Worm (Caenorhabditis elegans) whole organism, young adult: ENCODE measurements around the gene mif-2.
A peak's percentile ranks its signal among the peaks of the same experiment; 100 is the strongest.

Experiments used
- B0035.1 ChIP-seq: sonication (generic microtip); optimal IDR thresholded peaks from 2 replicates; lab custom pipeline; 2016; ENCODE audit warnings: missing genetic modification characterization, mild to moderate bottlenecking, missing compliant biosample characterization, missing genotype, missing genetic modification reagents
- B0261.1 ChIP-seq: sonication (generic microtip); optimal IDR thresholded peaks from 2 replicates; lab custom pipeline; 2016; ENCODE audit warnings: mild to moderate bottlenecking, missing genetic modification characterization, moderate library complexity, missing compliant biosample characterization
- C06A6.2 ChIP-seq: fragments of 200-800 bp; sonication (Bioruptor generic); conservative IDR thresholded peaks from 2 replicates; pipeline ENCODE4 v1.3.6; 2022; ENCODE audit warnings: missing genetic modification characterization, missing compliant biosample characterization
- F33H1.4 ChIP-seq: fragments of 200-800 bp; sonication (Bioruptor generic); IDR thresholded peaks from 2 replicates; pipeline ENCODE4 v1.3.6; 2022; ENCODE audit warnings: missing genetic modification reagents, missing genetic modification characterization, missing compliant biosample characterization
- F37B4.10 ChIP-seq: fragments of 200-800 bp; sonication (Bioruptor generic); IDR thresholded peaks from 2 replicates; pipeline ENCODE4 v1.3.6; 2022; ENCODE audit warnings: missing genetic modification characterization, missing compliant biosample characterization
- F39B2.1 ChIP-seq: fragments of 200-800 bp; sonication (Bioruptor generic); IDR thresholded peaks from 2 replicates; pipeline ENCODE4 v1.3.6; 2022; ENCODE audit warnings: missing genetic modification reagents, missing genetic modification characterization, missing compliant biosample characterization
- F49E8.2 ChIP-seq: sonication (generic microtip); optimal IDR thresholded peaks from 3 replicates; lab custom pipeline; 2017; ENCODE audit warnings: missing genetic modification characterization, mild to moderate bottlenecking, missing compliant biosample characterization, antibody characterized with exemption, moderate library complexity; ENCODE audit not compliant: insufficient read depth
- F55B11.4 ChIP-seq: sonication (generic microtip); optimal IDR thresholded peaks from 2 replicates; lab custom pipeline; 2016; ENCODE audit warnings: missing compliant biosample characterization, missing genetic modification characterization, borderline replicate concordance; ENCODE audit not compliant: insufficient read depth
- K12H6.12 ChIP-seq: fragments of 200-800 bp; sonication (Bioruptor generic); optimal IDR thresholded peaks from 2 replicates; lab custom pipeline; 2018; ENCODE audit warnings: mild to moderate bottlenecking, missing genetic modification characterization, missing compliant biosample characterization
- T07F8.4 ChIP-seq: sonication (generic microtip); optimal IDR thresholded peaks from 2 replicates; lab custom pipeline; 2016; ENCODE audit warnings: mild to moderate bottlenecking, missing genetic modification characterization, moderate library complexity, missing compliant biosample characterization
- Y95B8A.8 ChIP-seq: fragments of 200-800 bp; sonication (Bioruptor generic); IDR thresholded peaks from 2 replicates; pipeline ENCODE4 v1.3.6; 2022; ENCODE audit warnings: missing genetic modification reagents, missing genetic modification characterization, missing compliant biosample characterization
- ZK185.1 ChIP-seq: sonication (generic microtip); optimal IDR thresholded peaks from 2 replicates; lab custom pipeline; 2016; ENCODE audit warnings: mild to moderate bottlenecking, missing genetic modification characterization, missing compliant biosample characterization; ENCODE audit not compliant: poor library complexity, severe bottlenecking
- akir-1 ChIP-seq: fragments of 200-800 bp; sonication (Bioruptor generic); optimal IDR thresholded peaks from 2 replicates; lab custom pipeline; 2018; ENCODE audit warnings: mild to moderate bottlenecking, missing genetic modification characterization, moderate library complexity, missing compliant biosample characterization
- atf-7 ChIP-seq: sonication (generic microtip); optimal IDR thresholded peaks from 2 replicates; lab custom pipeline; 2017; ENCODE audit warnings: mild to moderate bottlenecking, missing genetic modification characterization, missing compliant biosample characterization
- athp-1 ChIP-seq: sonication (generic microtip); optimal IDR thresholded peaks from 2 replicates; lab custom pipeline; 2017; ENCODE audit warnings: mild to moderate bottlenecking, missing genetic modification characterization, missing compliant biosample characterization
- attf-3 ChIP-seq: fragments of 200-800 bp; sonication (Bioruptor generic); conservative IDR thresholded peaks from 2 replicates; pipeline ENCODE4 v1.3.6; 2022; ENCODE audit warnings: missing genetic modification reagents, missing genetic modification characterization, missing compliant biosample characterization
- attf-6 ChIP-seq: fragments of 200-800 bp; sonication (Bioruptor generic); IDR thresholded peaks from 2 replicates; pipeline ENCODE4 v1.3.6; 2022; ENCODE audit warnings: missing genetic modification reagents, missing genetic modification characterization, missing compliant biosample characterization
- ceh-100 ChIP-seq: fragments of 200-800 bp; sonication (Bioruptor generic); IDR thresholded peaks from 2 replicates; pipeline ENCODE4 v1.3.6; 2022; ENCODE audit warnings: missing genetic modification reagents, missing genetic modification characterization, missing compliant biosample characterization
- ceh-27 ChIP-seq: fragments of 200-800 bp; sonication (Bioruptor generic); optimal IDR thresholded peaks from 2 replicates; lab custom pipeline; 2018; ENCODE audit warnings: mild to moderate bottlenecking, missing genetic modification characterization, moderate library complexity, missing compliant biosample characterization
- ceh-79 ChIP-seq: sonication (generic microtip); optimal IDR thresholded peaks from 2 replicates; lab custom pipeline; 2017; ENCODE audit warnings: mild to moderate bottlenecking, missing genetic modification characterization, missing compliant biosample characterization
- egl-18 ChIP-seq: fragments of 200-800 bp; sonication (Bioruptor generic); IDR thresholded peaks from 2 replicates; pipeline ENCODE4 v1.3.6; 2022; ENCODE audit warnings: missing genetic modification reagents, missing genetic modification characterization, missing compliant biosample characterization
- egrh-3 ChIP-seq: fragments of 200-800 bp; sonication (Bioruptor generic); IDR thresholded peaks from 2 replicates; pipeline ENCODE4 v1.3.6; 2022; ENCODE audit warnings: missing genetic modification reagents, missing genetic modification characterization, missing compliant biosample characterization
- ekl-4 ChIP-seq: fragments of 200-800 bp; sonication (Bioruptor generic); IDR thresholded peaks from 2 replicates; pipeline ENCODE4 v1.3.6; 2022; ENCODE audit warnings: missing genetic modification reagents, missing genetic modification characterization, missing compliant biosample characterization
- fkh-3 ChIP-seq: sonication (generic microtip); optimal IDR thresholded peaks from 2 replicates; lab custom pipeline; 2016; ENCODE audit warnings: mild to moderate bottlenecking, missing genetic modification characterization, missing compliant biosample characterization
- hlh-12 ChIP-seq: sonication (generic microtip); optimal IDR thresholded peaks from 2 replicates; lab custom pipeline; 2016; ENCODE audit warnings: missing genetic modification characterization, missing compliant biosample characterization
- hlh-26 ChIP-seq: fragments of 200-800 bp; sonication (Bioruptor generic); conservative IDR thresholded peaks from 2 replicates; pipeline ENCODE4 v1.3.6; 2022; ENCODE audit warnings: missing genetic modification reagents, missing genetic modification characterization, missing compliant biosample characterization
- hrde-1 ChIP-seq: sonication (generic microtip); optimal IDR thresholded peaks from 2 replicates; lab custom pipeline; 2016; ENCODE audit warnings: missing genetic modification characterization, mild to moderate bottlenecking, missing compliant biosample characterization, moderate library complexity, missing genotype, missing genetic modification reagents, borderline replicate concordance
- hsf-1 ChIP-seq: fragments of 200-800 bp; sonication (Bioruptor generic); IDR thresholded peaks from 2 replicates; pipeline ENCODE4 v1.3.6; 2022; ENCODE audit warnings: missing genetic modification reagents, missing genetic modification characterization, missing compliant biosample characterization
- lin-26 ChIP-seq: fragments of 200-800 bp; sonication (Bioruptor generic); IDR thresholded peaks from 2 replicates; pipeline ENCODE4 v1.3.6; 2022; ENCODE audit warnings: missing genetic modification reagents, missing genetic modification characterization, missing compliant biosample characterization
- lir-1 ChIP-seq: fragments of 200-800 bp; sonication (Bioruptor generic); conservative IDR thresholded peaks from 2 replicates; pipeline ENCODE4 v1.3.6; 2022; ENCODE audit warnings: missing genetic modification reagents, missing genetic modification characterization, missing compliant biosample characterization
- lsl-1 ChIP-seq: fragments of 200-800 bp; sonication (Bioruptor generic); optimal IDR thresholded peaks from 2 replicates; lab custom pipeline; 2018; ENCODE audit warnings: mild to moderate bottlenecking, missing genetic modification characterization, moderate library complexity, missing compliant biosample characterization
- madf-6 ChIP-seq: fragments of 200-800 bp; sonication (Bioruptor generic); IDR thresholded peaks from 2 replicates; pipeline ENCODE4 v1.3.6; 2022; ENCODE audit warnings: missing genetic modification reagents, missing genetic modification characterization, missing compliant biosample characterization
- mcd-1 ChIP-seq: fragments of 200-800 bp; sonication (Bioruptor generic); IDR thresholded peaks from 2 replicates; pipeline ENCODE4 v1.3.6; 2022; ENCODE audit warnings: missing genetic modification reagents, missing genetic modification characterization, missing compliant biosample characterization
- mes-4 ChIP-seq: sonication (generic microtip); optimal IDR thresholded peaks from 2 replicates; lab custom pipeline; 2016; ENCODE audit warnings: missing genotype, missing genetic modification characterization, missing compliant biosample characterization
- mxl-1 ChIP-seq: sonication (generic microtip); optimal IDR thresholded peaks from 2 replicates; lab custom pipeline; 2016; ENCODE audit warnings: missing genetic modification characterization, missing compliant biosample characterization
- nhr-120 ChIP-seq: fragments of 200-800 bp; sonication (Bioruptor generic); IDR thresholded peaks from 2 replicates; pipeline ENCODE4 v1.3.6; 2022; ENCODE audit warnings: missing genetic modification characterization, missing compliant biosample characterization
- nhr-179 ChIP-seq: sonication (generic microtip); optimal IDR thresholded peaks from 2 replicates; lab custom pipeline; 2016; ENCODE audit warnings: mild to moderate bottlenecking, missing genetic modification characterization, missing compliant biosample characterization
- pha-4 ChIP-seq: fragments of 150-350 bp; sonication (generic microtip); optimal IDR thresholded peaks from 2 replicates; lab custom pipeline; 2014; ENCODE audit warnings: missing biosample characterization, missing genetic modification reagents, missing genetic modification characterization
- snpc-1.1 ChIP-seq: sonication (generic microtip); optimal IDR thresholded peaks from 2 replicates; lab custom pipeline; 2017; ENCODE audit warnings: missing genetic modification characterization, mild to moderate bottlenecking, missing compliant biosample characterization, antibody characterized with exemption, moderate library complexity, missing genotype, missing genetic modification reagents; ENCODE audit not compliant: insufficient read depth
- snpc-1.3 ChIP-seq: sonication (generic microtip); optimal IDR thresholded peaks from 2 replicates; lab custom pipeline; 2017; ENCODE audit warnings: missing genetic modification characterization, mild to moderate bottlenecking, missing compliant biosample characterization, antibody characterized with exemption, moderate library complexity, missing genotype, missing genetic modification reagents; ENCODE audit not compliant: insufficient read depth
- sptf-2 ChIP-seq: fragments of 200-800 bp; sonication (Bioruptor generic); optimal IDR thresholded peaks from 2 replicates; lab custom pipeline; 2018; ENCODE audit warnings: mild to moderate bottlenecking, missing genetic modification characterization, missing compliant biosample characterization
- tbp1 ChIP-seq: fragments of 200-800 bp; sonication (Bioruptor generic); optimal IDR thresholded peaks from 2 replicates; lab custom pipeline; 2018; ENCODE audit warnings: mild to moderate bottlenecking, missing genetic modification characterization, missing compliant biosample characterization
- ztf-22 ChIP-seq: fragments of 200-800 bp; sonication (Bioruptor generic); optimal IDR thresholded peaks from 2 replicates; lab custom pipeline; 2018; ENCODE audit warnings: mild to moderate bottlenecking, missing genetic modification characterization, moderate library complexity, missing compliant biosample characterization
- ztf-26 ChIP-seq: sonication (generic microtip); optimal IDR thresholded peaks from 2 replicates; lab custom pipeline; 2017; ENCODE audit warnings: missing genetic modification characterization, missing compliant biosample characterization

The mif-2 gene

ce11 chrV:11982309-11982708 is 4.0 kb upstream of the mif-2 start, which contains the start of gene rpt-1 (continued):
- TF ChIP-seq mes-4 (tag; lab: Kevin White, UChicago) (no peak), nhr-120 (no peak), lsl-1 (no peak), F55B11.4 (tag; lab: Kevin White, UChicago) (no peak), ekl-4 (GFP tag; lab: Robert Waterston, UW) (no peak), F49E8.2 (peak; percentile 51), ceh-79 (tag; lab: Kevin White, UChicago) (no peak), lir-1 (GFP tag; lab: Robert Waterston, UW) (no peak), egl-18 (GFP tag; lab: Robert Waterston, UW) (no peak), mxl-1 (tag; lab: Kevin White, UChicago) (no peak), F33H1.4 (GFP tag; lab: Robert Waterston, UW) (0 out of 2 replicates have a peak, but pooled peaks have one; percentile 19)
- TF ChIP-seq, all 124 proteins: peak for 18

ce11 chrV:11979673-11980561 is 1.7 kb upstream of the mif-2 start, which contains the start of gene snr-4:
Gene snr-4 (minus strand): TSS chrV:11979723.
- TF ChIP-seq attf-6 (GFP tag; lab: Robert Waterston, UW) (peak; percentile 93), ztf-22 (GFP tag; lab: Kevin White, UChicago) (no peak), lin-26 (GFP tag; lab: Robert Waterston, UW) (peak; percentile 73), F39B2.1 (GFP tag; lab: Robert Waterston, UW) (no peak), hsf-1 (GFP tag; lab: Robert Waterston, UW) (peak; percentile 53), snpc-1.3 (tag; lab: Kevin White, UChicago) (peak; percentile 94), Y95B8A.8 (GFP tag; lab: Robert Waterston, UW) (no peak), hrde-1 (tag; lab: Kevin White, UChicago) (peak; percentile 86), ceh-27 (GFP tag; lab: Kevin White, UChicago) (peak; percentile 76), sptf-2 (GFP tag; lab: Kevin White, UChicago) (no peak), B0261.1 (tag; lab: Kevin White, UChicago) (peak; percentile 41), C06A6.2 (GFP tag; lab: Robert Waterston, UW) (peak; percentile 88), ceh-100 (GFP tag; lab: Robert Waterston, UW) (peak; percentile 85), ztf-26 (peak; percentile 76), lir-1 (GFP tag; lab: Robert Waterston, UW) (peak; percentile 79), snpc-1.1 (tag; lab: Kevin White, UChicago) (peak; percentile 98), pha-4 (tag; lab: Kevin White, UChicago) (peak; percentile 49), fkh-3 (tag; lab: Kevin White, UChicago) (no peak), attf-3 (GFP tag; lab: Robert Waterston, UW) (peak; percentile 83), egl-18 (GFP tag; lab: Robert Waterston, UW) (peak; percentile 76; the same call in 1 of the 2 replicates), atf-7 (peak; percentile 81), hlh-12 (tag; lab: Kevin White, UChicago) (no peak), nhr-120 (no peak), mcd-1 (peak; percentile 93), B0035.1 (tag; lab: Kevin White, UChicago) (peak; percentile 72), ekl-4 (GFP tag; lab: Robert Waterston, UW) (peak; percentile 97), hlh-26 (GFP tag; lab: Robert Waterston, UW) (no peak), egrh-3 (GFP tag; lab: Robert Waterston, UW) (peak; percentile 53; the same call in 1 of the 2 replicates), F37B4.10 (GFP tag; lab: Robert Waterston, UW) (0 out of 2 replicates have a peak, but pooled peaks have one; percentile 58), madf-6 (GFP tag; lab: Robert Waterston, UW) (peak; percentile 88), tbp1 (GFP tag; lab: Kevin White, UChicago) (peak; percentile 81), akir-1 (GFP tag; lab: Kevin White, UChicago) (no peak), T07F8.4 (peak; percentile 48), K12H6.12 (tag; lab: Kevin White, UChicago) (peak; percentile 88), athp-1 (tag; lab: Kevin White, UChicago) (peak; percentile 67), ZK185.1 (tag; lab: Kevin White, UChicago) (peak; percentile 73), nhr-179 (tag; lab: Kevin White, UChicago) (no peak)
